Worm (Caenorhabditis elegans) whole organism, L2 larva: ENCODE results near the gene ttr-17.
A peak's percentile ranks its signal among the peaks of the same experiment; 100 is the strongest.

ENCODE experiments used
- C34F6.9 ChIP-seq: fragments of 150-350 bp; optimal IDR thresholded peaks from 2 replicates; lab custom pipeline; 2014; ENCODE audit warnings: missing biosample characterization, missing genetic modification characterization
- F13H6.1 ChIP-seq: sonication (generic microtip); optimal IDR thresholded peaks from 2 replicates; lab custom pipeline; 2016; ENCODE audit warnings: missing genetic modification characterization, missing compliant biosample characterization
- R02D3.7 ChIP-seq: fragments of 150-350 bp; optimal IDR thresholded peaks from 2 replicates; lab custom pipeline; 2014; ENCODE audit warnings: missing biosample characterization, missing genetic modification characterization
- Y55F3AM.14 ChIP-seq: fragments of 200-800 bp; sonication (Bioruptor generic); optimal IDR thresholded peaks from 2 replicates; lab custom pipeline; 2018; ENCODE audit warnings: mild to moderate bottlenecking, missing genetic modification characterization, missing compliant biosample characterization
- ZK546.5 ChIP-seq: sonication (generic microtip); optimal IDR thresholded peaks from 2 replicates; lab custom pipeline; 2017; ENCODE audit warnings: missing biosample characterization, missing genetic modification characterization
- alr-1 ChIP-seq: fragments of 150-350 bp; optimal IDR thresholded peaks from 2 replicates; lab custom pipeline; 2014; ENCODE audit warnings: missing biosample characterization, missing genetic modification characterization
- aly-2 ChIP-seq: fragments of 150-350 bp; optimal IDR thresholded peaks from 2 replicates; lab custom pipeline; 2014; ENCODE audit warnings: missing biosample characterization, missing genetic modification characterization
- ama-1 ChIP-seq: fragments of 150-350 bp; optimal IDR thresholded peaks from 2 replicates; lab custom pipeline; 2018; ENCODE audit warnings: inconsistent platforms
- ceh-16 ChIP-seq: fragments of 150-350 bp; optimal IDR thresholded peaks from 2 replicates; lab custom pipeline; 2014; ENCODE audit warnings: missing biosample characterization, missing genetic modification characterization
- crh-2 ChIP-seq: sonication (generic microtip); optimal IDR thresholded peaks from 2 replicates; lab custom pipeline; 2017; ENCODE audit warnings: missing biosample characterization, missing genetic modification characterization
- dmd-4 ChIP-seq: sonication (generic microtip); optimal IDR thresholded peaks from 2 replicates; lab custom pipeline; 2017; ENCODE audit warnings: missing biosample characterization, missing genetic modification characterization
- elt-3 ChIP-seq: sonication (generic microtip); optimal IDR thresholded peaks from 2 replicates; lab custom pipeline; 2017; ENCODE audit warnings: missing biosample characterization, missing genetic modification characterization
- fos-1 ChIP-seq: fragments of 150-350 bp; optimal IDR thresholded peaks from 2 replicates; lab custom pipeline; 2014; ENCODE audit warnings: missing biosample characterization, missing genetic modification characterization
- gmeb-1 ChIP-seq: fragments of 150-350 bp; optimal IDR thresholded peaks from 2 replicates; lab custom pipeline; 2014; ENCODE audit warnings: missing biosample characterization, missing genetic modification characterization
- lin-11 ChIP-seq: fragments of 150-350 bp; sonication (generic microtip); optimal IDR thresholded peaks from 2 replicates; lab custom pipeline; 2014; ENCODE audit warnings: missing biosample characterization, missing genetic modification characterization, inconsistent platforms, mixed read lengths
- lin-13 ChIP-seq: fragments of 150-350 bp; optimal IDR thresholded peaks from 2 replicates; lab custom pipeline; 2014; ENCODE audit warnings: missing biosample characterization, missing genetic modification reagents, missing genetic modification characterization
- lin-39 ChIP-seq: fragments of 150-350 bp; optimal IDR thresholded peaks from 2 replicates; lab custom pipeline; 2014; ENCODE audit warnings: missing biosample characterization, missing genetic modification reagents, missing genetic modification characterization
- lsy-2 ChIP-seq, 2 experiments: fragments of 150-350 bp in 1 of 2; sonication (generic microtip) in 1 of 2; optimal IDR thresholded peaks; 2 replicates each; lab custom pipeline; 2014 to 2017; ENCODE audit warnings: missing biosample characterization in 2 of 2, missing genetic modification characterization in 2 of 2
- mab-5 ChIP-seq: fragments of 150-350 bp; optimal IDR thresholded peaks from 2 replicates; lab custom pipeline; 2014; ENCODE audit warnings: missing biosample characterization, missing genetic modification characterization
- mbf-1 ChIP-seq: sonication (generic microtip); optimal IDR thresholded peaks from 2 replicates; lab custom pipeline; 2017; ENCODE audit warnings: missing biosample characterization, missing genetic modification characterization
- mdl-1 ChIP-seq, 2 experiments: fragments of 150-350 bp in 1 of 2; sonication (generic microtip) in 1 of 2; optimal IDR thresholded peaks; 2 replicates each; lab custom pipeline; 2017; ENCODE audit warnings: missing biosample characterization in 2 of 2, missing genetic modification characterization in 2 of 2
- nhr-10 ChIP-seq: sonication (generic microtip); optimal IDR thresholded peaks from 2 replicates; lab custom pipeline; 2017; ENCODE audit warnings: missing biosample characterization, missing genetic modification characterization
- nhr-11 ChIP-seq: fragments of 150-350 bp; optimal IDR thresholded peaks from 2 replicates; lab custom pipeline; 2014; ENCODE audit warnings: missing biosample characterization, missing genetic modification characterization
- nhr-12 ChIP-seq: fragments of 150-350 bp; optimal IDR thresholded peaks from 2 replicates; lab custom pipeline; 2014; ENCODE audit warnings: missing biosample characterization, missing genetic modification characterization
- nhr-129 ChIP-seq: fragments of 150-350 bp; optimal IDR thresholded peaks from 2 replicates; lab custom pipeline; 2014; ENCODE audit warnings: missing biosample characterization, missing genetic modification characterization
- nhr-21 ChIP-seq: fragments of 150-350 bp; optimal IDR thresholded peaks from 2 replicates; lab custom pipeline; 2014; ENCODE audit warnings: missing biosample characterization, missing genetic modification characterization
- nhr-23 ChIP-seq: fragments of 150-350 bp; optimal IDR thresholded peaks from 2 replicates; lab custom pipeline; 2014; ENCODE audit warnings: missing biosample characterization, missing genetic modification reagents, missing genetic modification characterization
- nhr-237 ChIP-seq: fragments of 150-350 bp; optimal IDR thresholded peaks from 2 replicates; lab custom pipeline; 2014; ENCODE audit warnings: missing biosample characterization, missing genetic modification characterization
- nhr-25 ChIP-seq: fragments of 150-350 bp; sonication (generic microtip); optimal IDR thresholded peaks from 3 replicates; lab custom pipeline; 2014; ENCODE audit warnings: missing biosample characterization, missing genetic modification characterization
- nhr-6 ChIP-seq: fragments of 150-350 bp; optimal IDR thresholded peaks from 2 replicates; lab custom pipeline; 2014; ENCODE audit warnings: missing biosample characterization, missing genetic modification characterization
- nhr-77 ChIP-seq: fragments of 150-350 bp; optimal IDR thresholded peaks from 2 replicates; lab custom pipeline; 2014; ENCODE audit warnings: missing biosample characterization, missing genetic modification characterization
- sem-4 ChIP-seq: fragments of 150-350 bp; optimal IDR thresholded peaks from 2 replicates; lab custom pipeline; 2014; ENCODE audit warnings: missing biosample characterization, missing genetic modification reagents, missing genetic modification characterization
- skn-1 ChIP-seq: sonication (generic microtip); optimal IDR thresholded peaks from 2 replicates; lab custom pipeline; 2017; ENCODE audit warnings: missing biosample characterization, missing genetic modification characterization
- sma-3 ChIP-seq: sonication (generic microtip); optimal IDR thresholded peaks from 2 replicates; lab custom pipeline; 2016; ENCODE audit warnings: missing genetic modification reagents, missing genetic modification characterization, missing compliant biosample characterization
- sma-9 ChIP-seq, 2 experiments: fragments of 150-350 bp in 1 of 2; sonication (generic microtip) in 1 of 2; optimal IDR thresholded peaks; 2 replicates each; lab custom pipeline; 2014 to 2016; ENCODE audit warnings: missing genetic modification characterization in 2 of 2, mild to moderate bottlenecking in 1 of 2, missing biosample characterization in 1 of 2, missing compliant biosample characterization in 1 of 2, missing genetic modification reagents in 1 of 2, moderate library complexity in 1 of 2
- snpc-4 ChIP-seq: fragments of 150-350 bp; optimal IDR thresholded peaks from 2 replicates; lab custom pipeline; 2014; ENCODE audit warnings: missing biosample characterization, missing genetic modification characterization
- unc-39 ChIP-seq: fragments of 150-350 bp; optimal IDR thresholded peaks from 2 replicates; lab custom pipeline; 2014; ENCODE audit warnings: missing biosample characterization, missing genetic modification characterization
- unc-55 ChIP-seq: fragments of 150-350 bp; sonication (generic microtip); optimal IDR thresholded peaks from 3 replicates; lab custom pipeline; 2014; ENCODE audit warnings: missing biosample characterization, missing genetic modification reagents, missing genetic modification characterization
- ztf-11 ChIP-seq: sonication (generic microtip); optimal IDR thresholded peaks from 2 replicates; lab custom pipeline; 2017; ENCODE audit warnings: missing biosample characterization, missing genetic modification characterization
- ztf-4 ChIP-seq: fragments of 150-350 bp; optimal IDR thresholded peaks from 2 replicates; lab custom pipeline; 2014; ENCODE audit warnings: missing biosample characterization, missing genetic modification characterization

ttr-17 gene

DNA sequence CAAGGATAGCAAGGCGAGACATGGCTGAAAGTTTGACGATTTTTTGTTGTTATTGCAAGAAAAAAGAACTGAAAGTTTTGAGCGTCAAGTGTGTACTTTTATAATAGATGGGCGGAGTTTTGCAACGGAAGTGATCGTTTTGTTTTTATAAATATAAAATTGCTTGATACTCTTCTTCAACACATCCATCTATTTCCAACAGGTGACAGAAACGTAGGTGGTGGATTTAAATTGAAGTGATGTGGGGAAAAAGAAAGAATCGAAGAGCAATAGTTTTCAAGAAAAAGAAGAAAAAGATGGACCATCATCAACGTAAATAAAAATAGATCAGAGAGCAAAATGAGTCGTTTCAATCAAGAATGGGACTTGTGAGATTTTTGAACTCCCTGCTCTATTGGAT lies at the start of gene ttr-17:
ttr-17 (minus strand) TSS at position 24 of the 400 bp plus-strand sequence.
- TF ChIP-seq lsy-2 (tag; optimal IDR thresholded peaks at IDR 0.05; lab: Kevin White, UChicago), result peak in 1 of 2 experiments; percentile 43
- TF ChIP-seq alr-1, result no peak
- no peak for TF ChIP-seq nhr-129
- peak; percentile 54 for TF ChIP-seq F13H6.1 (tag; lab: Kevin White, UChicago)
- TF ChIP-seq nhr-23, result no peak
- TF ChIP-seq sma-9 (GFP tag; optimal IDR thresholded peaks at IDR 0.05; lab: Kevin White, UChicago), result peak; percentile 50
- no peak for TF ChIP-seq sma-9 (tag; optimal IDR thresholded peaks at IDR 0.05; lab: Kevin White, UChicago)
- TF ChIP-seq C34F6.9, result peak; percentile 7
- peak; percentile 54 for TF ChIP-seq ama-1 (lab: Kevin White, UChicago)
- TF ChIP-seq gmeb-1 (tag; lab: Kevin White, UChicago), result no peak
- no peak for TF ChIP-seq elt-3 (tag; lab: Kevin White, UChicago)

DNA sequence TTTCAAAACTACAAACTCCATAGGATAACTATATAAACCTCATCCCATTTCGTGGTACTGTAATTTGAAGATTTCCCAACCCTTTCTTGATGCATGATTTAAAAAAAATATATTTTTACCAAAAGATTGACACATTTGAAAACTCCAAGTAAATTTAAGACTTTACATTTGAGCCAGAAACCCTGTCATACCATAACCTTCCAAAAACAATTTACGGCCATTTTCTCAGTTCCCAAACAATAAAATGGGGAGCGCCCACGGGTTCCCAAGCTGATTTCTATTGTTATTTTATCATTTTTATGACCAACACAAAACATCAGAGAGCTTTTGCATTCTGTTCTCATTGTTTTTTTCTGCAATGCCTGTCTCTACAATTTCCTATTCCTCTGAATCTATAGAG lies 45.8 kb upstream of the ttr-17 start, which contains the start of gene clc-9:
clc-9 (plus strand) TSS at position 301 of the 400 bp plus-strand sequence.
- TF ChIP-seq ztf-11, result no peak
- TF ChIP-seq fos-1 (tag; lab: Kevin White, UChicago), result no peak
- TF ChIP-seq dmd-4 (tag; lab: Kevin White, UChicago), result no peak
- no peak for TF ChIP-seq lsy-2 (tag; optimal IDR thresholded peaks at IDR 0.05; lab: Kevin White, UChicago)
- TF ChIP-seq ama-1 (lab: Kevin White, UChicago), result no peak
- no peak for TF ChIP-seq mbf-1 (tag; lab: Kevin White, UChicago)
- no peak for TF ChIP-seq crh-2 (tag; lab: Kevin White, UChicago)
- no peak for TF ChIP-seq nhr-237 (tag; lab: Kevin White, UChicago)
- TF ChIP-seq nhr-12 (tag; lab: Kevin White, UChicago), result no peak
- no peak for TF ChIP-seq nhr-129
- no peak for TF ChIP-seq skn-1
- TF ChIP-seq alr-1, result no peak
- TF ChIP-seq nhr-11 (tag; lab: Kevin White, UChicago), result no peak
- no peak for TF ChIP-seq sem-4 (tag; lab: Kevin White, UChicago)
- no peak for TF ChIP-seq unc-39 (tag; lab: Kevin White, UChicago)
- TF ChIP-seq F13H6.1 (tag; lab: Kevin White, UChicago), result no peak
- TF ChIP-seq gmeb-1 (tag; lab: Kevin White, UChicago), result no peak
- TF ChIP-seq nhr-77 (tag; lab: Kevin White, UChicago), result no peak
- no peak for TF ChIP-seq elt-3 (tag; lab: Kevin White, UChicago)

DNA sequence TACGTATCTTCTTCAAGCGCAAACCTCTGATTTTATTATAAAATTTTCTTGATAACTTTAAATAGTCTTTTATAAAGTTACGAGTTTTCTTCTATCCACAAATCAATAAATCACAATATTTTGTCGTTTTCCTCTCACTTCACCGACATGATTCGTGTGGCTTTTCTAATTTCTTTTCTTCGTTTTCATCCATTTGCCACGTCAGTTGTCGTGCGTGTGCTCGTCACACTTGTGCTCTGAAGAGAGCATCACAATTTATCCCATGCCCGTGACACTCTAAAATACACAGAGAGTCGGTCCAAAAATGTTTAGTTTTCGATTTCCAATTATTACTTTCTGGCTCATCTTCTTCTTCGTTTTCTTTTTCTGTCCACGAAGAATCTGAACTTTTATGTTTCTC lies 45.1 kb upstream of the ttr-17 start:
- no peak for TF ChIP-seq R02D3.7 (tag; lab: Kevin White, UChicago)
- TF ChIP-seq F13H6.1 (tag; lab: Kevin White, UChicago), result no peak
- no peak for TF ChIP-seq lin-39 (tag; lab: Kevin White, UChicago)
- TF ChIP-seq dmd-4 (tag; lab: Kevin White, UChicago), result no peak
- no peak for TF ChIP-seq nhr-10 (tag; lab: Kevin White, UChicago)
- no peak for TF ChIP-seq lin-11 (tag; lab: Kevin White, UChicago)
- no peak for TF ChIP-seq nhr-23
- TF ChIP-seq ZK546.5 (tag; lab: Kevin White, UChicago), result no peak
- no peak for TF ChIP-seq lin-13
- TF ChIP-seq aly-2, result no peak
- peak in 1 of 2 experiments; percentile 21 for TF ChIP-seq lsy-2 (tag; optimal IDR thresholded peaks at IDR 0.05; lab: Kevin White, UChicago)
- no peak for TF ChIP-seq unc-55 (GFP tag; lab: Kevin White, UChicago)
- TF ChIP-seq alr-1, result no peak
- TF ChIP-seq Y55F3AM.14 (GFP tag; lab: Kevin White, UChicago), result no peak
- TF ChIP-seq nhr-6, result no peak
- TF ChIP-seq ceh-16 (tag; lab: Kevin White, UChicago), result no peak
- no peak for TF ChIP-seq mdl-1 (tag; optimal IDR thresholded peaks at IDR 0.05; lab: Kevin White, UChicago)
- TF ChIP-seq crh-2 (tag; lab: Kevin White, UChicago), result peak; percentile 49
- peak; percentile 44 for TF ChIP-seq nhr-129
- no peak for TF ChIP-seq sma-9 (GFP tag; optimal IDR thresholded peaks at IDR 0.05; lab: Kevin White, UChicago)
- TF ChIP-seq sma-9 (tag; optimal IDR thresholded peaks at IDR 0.05; lab: Kevin White, UChicago), result no peak

DNA sequence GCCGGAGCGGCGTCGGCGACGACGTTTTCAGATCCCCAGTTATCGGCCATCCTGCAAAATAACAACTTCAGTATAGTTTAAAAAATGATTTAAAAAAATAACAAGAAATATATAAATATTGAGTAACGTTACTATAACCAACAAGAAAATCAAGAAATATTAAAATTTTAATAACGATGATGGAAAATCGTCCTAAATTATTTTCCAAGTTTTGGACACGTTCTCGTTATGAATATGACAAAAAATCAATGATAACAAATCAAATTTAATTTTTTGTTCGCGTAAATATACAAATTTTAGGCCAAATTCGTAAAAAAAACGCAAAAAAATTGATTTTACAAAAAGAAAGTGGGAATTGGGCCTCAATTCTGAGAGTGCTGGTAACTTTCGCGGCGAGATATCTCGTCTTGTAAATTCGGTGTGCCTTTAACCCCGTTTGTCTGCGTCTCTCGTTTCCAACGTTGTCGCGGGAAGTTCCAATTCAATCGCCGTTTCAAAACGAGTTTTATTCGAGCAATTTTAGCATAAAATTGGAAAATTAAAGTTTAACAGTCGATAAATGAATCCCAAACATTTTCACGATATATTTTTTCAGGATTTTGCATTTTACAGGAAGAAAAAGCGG lies 44.3 kb upstream of the ttr-17 start, which contains the start of gene rps-5:
rps-5 (minus strand) TSS at position 51 of the 625 bp plus-strand sequence.
- TF ChIP-seq lin-13 (peak; percentile 61), lin-11 (tag; lab: Kevin White, UChicago) (peak; percentile 47), C34F6.9 (peak; percentile 71), lsy-2 (tag; optimal IDR thresholded peaks at IDR 0.05; lab: Kevin White, UChicago) (peak; percentile 50 to 89), crh-2 (tag; lab: Kevin White, UChicago) (peak; percentile 65), gmeb-1 (tag; lab: Kevin White, UChicago) (peak; percentile 78), ZK546.5 (tag; lab: Kevin White, UChicago) (peak; percentile 15), unc-39 (tag; lab: Kevin White, UChicago) (no peak), elt-3 (tag; lab: Kevin White, UChicago) (no peak), F13H6.1 (tag; lab: Kevin White, UChicago) (peak; percentile 20), nhr-6 (no peak), lin-39 (tag; lab: Kevin White, UChicago) (no peak), nhr-21 (tag; lab: Kevin White, UChicago) (peak; percentile 33), sem-4 (tag; lab: Kevin White, UChicago) (peak; percentile 29), ceh-16 (tag; lab: Kevin White, UChicago) (no peak), ama-1 (lab: Kevin White, UChicago) (peak; percentile 18), Y55F3AM.14 (GFP tag; lab: Kevin White, UChicago) (no peak), fos-1 (tag; lab: Kevin White, UChicago) (peak; percentile 33), ztf-4 (tag; lab: Kevin White, UChicago) (no peak), mbf-1 (tag; lab: Kevin White, UChicago) (no peak), sma-9 (GFP tag; optimal IDR thresholded peaks at IDR 0.05; lab: Kevin White, UChicago) (peak; percentile 41), sma-9 (tag; optimal IDR thresholded peaks at IDR 0.05; lab: Kevin White, UChicago) (no peak), nhr-25 (tag; lab: Kevin White, UChicago) (peak; percentile 59), sma-3 (GFP tag; lab: Kevin White, UChicago) (peak; percentile 22), nhr-129 (peak; percentile 71), mab-5 (tag; lab: Kevin White, UChicago) (peak; percentile 14), snpc-4 (peak; percentile 49), nhr-23 (no peak), unc-55 (GFP tag; lab: Kevin White, UChicago) (peak; percentile 86)
